Worm (Caenorhabditis elegans) whole organism, late embryonic: ENCODE data around the gene F28C1.1.

Source experiments
- C08G9.2 ChIP-seq: sonication (generic microtip); optimal IDR thresholded peaks from 2 replicates; lab custom pipeline; 2016; ENCODE audit warnings: mild to moderate bottlenecking, missing genetic modification characterization, moderate library complexity, missing compliant biosample characterization
- F13H6.1 ChIP-seq: sonication (generic microtip); optimal IDR thresholded peaks from 2 replicates; lab custom pipeline; 2016; ENCODE audit warnings: missing genetic modification characterization, missing compliant biosample characterization
- K09A11.1 ChIP-seq: sonication (generic microtip); optimal IDR thresholded peaks from 2 replicates; lab custom pipeline; 2017; ENCODE audit warnings: antibody characterized with exemption, mild to moderate bottlenecking, missing genetic modification characterization, missing compliant biosample characterization; ENCODE audit not compliant: insufficient read depth
- Y22D7AL.16 ChIP-seq: sonication (generic microtip); optimal IDR thresholded peaks from 2 replicates; lab custom pipeline; 2016; ENCODE audit warnings: missing genetic modification characterization, missing compliant biosample characterization
- ama-1 ChIP-seq: fragments of 150-350 bp; optimal IDR thresholded peaks from 2 replicates; lab custom pipeline; 2014
- ceh-14 ChIP-seq: sonication (generic microtip); optimal IDR thresholded peaks from 2 replicates; lab custom pipeline; 2016; ENCODE audit warnings: missing genotype, missing genetic modification characterization, missing compliant biosample characterization
- ceh-18 ChIP-seq: sonication (generic microtip); optimal IDR thresholded peaks from 2 replicates; lab custom pipeline; 2016; ENCODE audit warnings: missing genetic modification characterization, missing compliant biosample characterization
- ceh-2 ChIP-seq: sonication (generic microtip); optimal IDR thresholded peaks from 2 replicates; lab custom pipeline; 2016; ENCODE audit warnings: missing genotype, missing genetic modification characterization, missing compliant biosample characterization
- ceh-22 ChIP-seq: sonication (generic microtip); optimal IDR thresholded peaks from 2 replicates; lab custom pipeline; 2017; ENCODE audit warnings: missing biosample characterization, missing genetic modification characterization
- ceh-30 ChIP-seq: fragments of 150-350 bp; optimal IDR thresholded peaks from 2 replicates; lab custom pipeline; 2014; ENCODE audit warnings: missing biosample characterization, missing genetic modification characterization
- ceh-31 ChIP-seq: sonication (generic microtip); optimal IDR thresholded peaks from 2 replicates; lab custom pipeline; 2016; ENCODE audit warnings: missing genetic modification characterization, missing compliant biosample characterization
- ceh-45 ChIP-seq: fragments of 200-800 bp; sonication (Bioruptor generic); IDR thresholded peaks from 2 replicates; pipeline ENCODE4 v1.3.6; 2022; ENCODE audit warnings: missing genetic modification reagents, missing genetic modification characterization, missing compliant biosample characterization
- ceh-48 ChIP-seq: sonication (generic microtip); optimal IDR thresholded peaks from 2 replicates; lab custom pipeline; 2016; ENCODE audit warnings: missing genetic modification characterization, inconsistent platforms, missing compliant biosample characterization
- ceh-6 ChIP-seq: fragments of 200-800 bp; sonication (Bioruptor generic); optimal IDR thresholded peaks from 2 replicates; lab custom pipeline; 2018; ENCODE audit warnings: mild to moderate bottlenecking, missing genetic modification characterization, missing compliant biosample characterization
- ceh-9 ChIP-seq: sonication (generic microtip); optimal IDR thresholded peaks from 2 replicates; lab custom pipeline; 2016; ENCODE audit warnings: mild to moderate bottlenecking, missing genetic modification characterization, inconsistent platforms, missing compliant biosample characterization
- che-1 ChIP-seq: sonication (generic microtip); optimal IDR thresholded peaks from 2 replicates; lab custom pipeline; 2016; ENCODE audit warnings: mild to moderate bottlenecking, missing genetic modification characterization, missing compliant biosample characterization
- dmd-4 ChIP-seq: sonication (generic microtip); optimal IDR thresholded peaks from 2 replicates; lab custom pipeline; 2016; ENCODE audit warnings: borderline replicate concordance, missing genetic modification characterization, missing compliant biosample characterization
- dve-1 ChIP-seq: sonication (generic microtip); optimal IDR thresholded peaks from 2 replicates; lab custom pipeline; 2017; ENCODE audit warnings: antibody characterized with exemption, mild to moderate bottlenecking, missing genetic modification characterization, missing compliant biosample characterization
- elt-4 ChIP-seq: sonication (generic microtip); optimal IDR thresholded peaks from 2 replicates; lab custom pipeline; 2016; ENCODE audit warnings: missing genetic modification characterization, missing compliant biosample characterization
- fax-1 ChIP-seq: sonication (generic microtip); optimal IDR thresholded peaks from 2 replicates; lab custom pipeline; 2016; ENCODE audit warnings: missing genotype, missing genetic modification characterization, missing compliant biosample characterization
- gmeb-2 ChIP-seq: sonication (generic microtip); optimal IDR thresholded peaks from 2 replicates; lab custom pipeline; 2016; ENCODE audit warnings: missing genetic modification characterization, inconsistent platforms, missing compliant biosample characterization
- hlh-15 ChIP-seq: sonication (generic microtip); optimal IDR thresholded peaks from 2 replicates; lab custom pipeline; 2016; ENCODE audit warnings: missing genetic modification characterization, missing compliant biosample characterization
- hlh-30 ChIP-seq: sonication (generic microtip); optimal IDR thresholded peaks from 2 replicates; lab custom pipeline; 2017; ENCODE audit warnings: antibody characterized with exemption, missing genetic modification characterization, missing compliant biosample characterization; ENCODE audit not compliant: insufficient read depth
- hlh-8 ChIP-seq: sonication (generic microtip); optimal IDR thresholded peaks from 2 replicates; lab custom pipeline; 2016; ENCODE audit warnings: missing genotype, missing genetic modification characterization, missing compliant biosample characterization
- lin-11 ChIP-seq: fragments of 200-800 bp; sonication (Bioruptor generic); optimal IDR thresholded peaks from 2 replicates; lab custom pipeline; 2018; ENCODE audit warnings: mild to moderate bottlenecking, missing genetic modification characterization, missing compliant biosample characterization
- madf-2 ChIP-seq: sonication (generic microtip); optimal IDR thresholded peaks from 2 replicates; lab custom pipeline; 2017; ENCODE audit warnings: missing genetic modification characterization, missing compliant biosample characterization
- mec-3 ChIP-seq: sonication (generic microtip); optimal IDR thresholded peaks from 2 replicates; lab custom pipeline; 2016; ENCODE audit warnings: borderline replicate concordance, missing genetic modification characterization, missing compliant biosample characterization
- nfya-1 ChIP-seq: sonication (generic microtip); optimal IDR thresholded peaks from 2 replicates; lab custom pipeline; 2017; ENCODE audit warnings: missing genetic modification characterization, mild to moderate bottlenecking, missing compliant biosample characterization, antibody characterized with exemption, moderate library complexity
- nhr-11 ChIP-seq: fragments of 150-350 bp; optimal IDR thresholded peaks from 2 replicates; lab custom pipeline; 2014; ENCODE audit warnings: missing biosample characterization, missing genetic modification characterization
- nhr-232 ChIP-seq: sonication (generic microtip); optimal IDR thresholded peaks from 2 replicates; lab custom pipeline; 2016; ENCODE audit warnings: missing genetic modification characterization, missing compliant biosample characterization
- pat-9 ChIP-seq: fragments of 200-800 bp; sonication (Bioruptor generic); optimal IDR thresholded peaks from 2 replicates; lab custom pipeline; 2018; ENCODE audit warnings: mild to moderate bottlenecking, missing genetic modification characterization, moderate library complexity, missing compliant biosample characterization
- pax-1 ChIP-seq: fragments of 150-350 bp; optimal IDR thresholded peaks from 2 replicates; lab custom pipeline; 2014; ENCODE audit warnings: missing biosample characterization, missing genetic modification characterization
- pha-4 ChIP-seq: fragments of 150-350 bp; optimal IDR thresholded peaks from 2 replicates; lab custom pipeline; 2018; ENCODE audit warnings: missing biosample characterization, missing genetic modification reagents, missing genetic modification characterization
- pros-1 ChIP-seq: fragments of 150-350 bp; optimal IDR thresholded peaks from 2 replicates; lab custom pipeline; 2014; ENCODE audit warnings: missing biosample characterization, missing genetic modification reagents, missing genetic modification characterization
- sdc-2 ChIP-seq: sonication (generic microtip); optimal IDR thresholded peaks from 2 replicates; lab custom pipeline; 2016; ENCODE audit warnings: missing genotype, missing genetic modification characterization, missing compliant biosample characterization
- sox-2 ChIP-seq: fragments of 200-800 bp; sonication (Bioruptor generic); IDR thresholded peaks from 2 replicates; pipeline ENCODE4 v1.3.6; 2022; ENCODE audit warnings: missing genetic modification reagents, missing genetic modification characterization, missing compliant biosample characterization
- tbx-7 ChIP-seq: sonication (generic microtip); optimal IDR thresholded peaks from 2 replicates; lab custom pipeline; 2016; ENCODE audit warnings: missing genotype, missing genetic modification characterization, missing compliant biosample characterization
- ttx-3 ChIP-seq: sonication (generic microtip); optimal IDR thresholded peaks from 2 replicates; lab custom pipeline; 2016; ENCODE audit warnings: missing genetic modification reagents, missing genetic modification characterization, missing compliant biosample characterization
- unc-3 ChIP-seq, 2 experiments: fragments of 200-800 bp in 1 of 2; sonication (Bioruptor generic) in 1 of 2; sonication (generic microtip) in 1 of 2; conservative IDR thresholded peaks in 1 of 2; optimal IDR thresholded peaks in 1 of 2; 2 replicates each; pipeline versions ENCODE4 v1.3.6 to Lab custom; 2016 to 2022; ENCODE audit warnings: missing compliant biosample characterization in 2 of 2, missing genetic modification characterization in 2 of 2, missing genetic modification reagents in 1 of 2
- unc-42 ChIP-seq: sonication (generic microtip); optimal IDR thresholded peaks from 2 replicates; lab custom pipeline; 2016; ENCODE audit warnings: missing genotype, missing genetic modification characterization, missing compliant biosample characterization
- unc-55 ChIP-seq: sonication (generic microtip); optimal IDR thresholded peaks from 2 replicates; lab custom pipeline; 2017; ENCODE audit warnings: missing biosample characterization, missing genetic modification reagents, missing genetic modification characterization
- ztf-16 ChIP-seq: sonication (generic microtip); optimal IDR thresholded peaks from 2 replicates; lab custom pipeline; 2017; ENCODE audit warnings: missing genetic modification characterization, missing compliant biosample characterization

Gene F28C1.1

ce11 chrV:12429039-12429438 lies 21.6 kb upstream of the F28C1.1 start, which contains the start of gene C54D10.5:
C54D10.5 (plus strand) TSS chrV:12429339.
- TF ChIP-seq Y22D7AL.16 (tag; lab: Kevin White, UChicago) (no peak), ceh-45 (GFP tag; lab: Robert Waterston, UW) (no peak), ceh-6 (GFP tag; lab: Kevin White, UChicago) (no peak), F13H6.1 (tag; lab: Kevin White, UChicago) (no peak), ttx-3 (tag; lab: Kevin White, UChicago) (no peak), C08G9.2 (no peak), lin-11 (tag; lab: Kevin White, UChicago) (no peak), che-1 (no peak)

DNA sequence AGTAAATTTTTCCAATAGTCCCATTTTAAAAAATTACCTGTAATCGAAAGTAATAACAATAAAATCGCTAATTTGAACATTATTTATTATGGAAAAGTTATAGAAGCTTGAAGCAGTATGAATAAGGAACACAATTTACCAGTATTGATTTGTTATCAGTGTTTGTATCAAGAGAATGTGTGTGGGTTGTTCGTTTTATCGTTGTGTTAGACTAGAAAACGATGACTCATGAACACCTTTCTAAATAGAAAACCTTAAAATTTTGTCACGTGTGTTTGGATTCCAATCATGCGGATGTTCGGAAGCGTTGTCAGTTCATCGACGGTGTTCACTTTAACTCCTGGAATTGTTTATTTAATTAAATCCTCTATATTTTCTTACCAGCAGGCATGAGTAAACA lies 18.5 kb upstream of the F28C1.1 start, which contains the start of gene C54D10.13:
Gene C54D10.13, minus strand, starts transcription at position 179 of the 400 bp plus-strand sequence.
- no peak for TF ChIP-seq ceh-14
- TF ChIP-seq ama-1, result no peak
- no peak for TF ChIP-seq ceh-18 (tag; lab: Kevin White, UChicago)
- TF ChIP-seq mec-3 (tag; lab: Kevin White, UChicago), result no peak
- TF ChIP-seq ceh-31, result no peak
- no peak for TF ChIP-seq sdc-2 (tag; lab: Kevin White, UChicago)
- no peak for TF ChIP-seq ceh-48 (tag; lab: Kevin White, UChicago)
- no peak for TF ChIP-seq ceh-45 (GFP tag; lab: Robert Waterston, UW)
- TF ChIP-seq pros-1 (tag; lab: Kevin White, UChicago), result no peak
- no peak for TF ChIP-seq pax-1 (tag; lab: Kevin White, UChicago)
- TF ChIP-seq ceh-9, result no peak
- TF ChIP-seq nhr-232, result no peak
- TF ChIP-seq ttx-3 (tag; lab: Kevin White, UChicago), result no peak
- TF ChIP-seq unc-3 (GFP tag; conservative IDR thresholded peaks at IDR 0.05; lab: Robert Waterston, UW), result no peak
- TF ChIP-seq unc-3 (tag; optimal IDR thresholded peaks at IDR 0.05; lab: Kevin White, UChicago), result no peak
- no peak for TF ChIP-seq pat-9 (tag; lab: Kevin White, UChicago)
- no peak for TF ChIP-seq madf-2 (tag; lab: Kevin White, UChicago)
- no peak for TF ChIP-seq hlh-8 (tag; lab: Kevin White, UChicago)
- no peak for TF ChIP-seq sox-2 (GFP tag; lab: Robert Waterston, UW)
- TF ChIP-seq nfya-1 (tag; lab: Kevin White, UChicago), result no peak

DNA sequence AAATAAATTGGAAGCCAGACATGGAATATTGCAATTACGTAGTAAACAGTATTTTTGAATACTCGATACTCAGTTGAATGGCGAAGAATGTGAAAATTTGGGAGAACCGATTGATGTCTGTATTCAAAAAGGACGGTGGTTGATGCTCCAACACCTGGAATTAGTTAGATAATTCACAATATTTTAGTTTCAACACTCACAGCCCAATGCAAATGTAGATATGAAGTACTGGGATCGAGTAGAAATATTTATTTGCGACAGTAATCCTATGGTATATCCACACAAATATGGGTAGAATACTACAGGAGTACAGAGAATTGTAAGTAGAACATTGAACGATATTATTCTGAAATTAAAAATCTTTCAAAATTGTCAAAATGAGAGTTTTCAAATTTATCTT lies 17.5 kb upstream of the F28C1.1 start:
- TF ChIP-seq ceh-22 (no peak), unc-55 (GFP tag; lab: Kevin White, UChicago) (no peak), gmeb-2 (tag; lab: Kevin White, UChicago) (no peak), K09A11.1 (tag; lab: Kevin White, UChicago) (no peak), ztf-16 (tag; lab: Kevin White, UChicago) (no peak), ceh-2 (tag; lab: Kevin White, UChicago) (no peak), ceh-45 (GFP tag; lab: Robert Waterston, UW) (no peak), pat-9 (tag; lab: Kevin White, UChicago) (no peak), mec-3 (tag; lab: Kevin White, UChicago) (no peak)

ce11 chrV:12433717-12434116 lies 16.9 kb upstream of the F28C1.1 start, which contains the start of gene srh-25:
srh-25 (minus strand) TSS chrV:12433817.
- TF ChIP-seq unc-3 (GFP tag; conservative IDR thresholded peaks at IDR 0.05; lab: Robert Waterston, UW) (no peak), unc-3 (tag; optimal IDR thresholded peaks at IDR 0.05; lab: Kevin White, UChicago) (no peak), ceh-45 (GFP tag; lab: Robert Waterston, UW) (no peak), dve-1 (no peak), ztf-16 (tag; lab: Kevin White, UChicago) (no peak), lin-11 (tag; lab: Kevin White, UChicago) (no peak), che-1 (no peak), ceh-9 (no peak)
- TF ChIP-seq, all 69 proteins: peak for 0

ce11 chrV:12441420-12441819 lies 9.2 kb upstream of the F28C1.1 start, which contains the start of gene pals-37:
pals-37 (minus strand) TSS chrV:12441520.
- TF ChIP-seq nfya-1 (tag; lab: Kevin White, UChicago), result no peak
- TF ChIP-seq pha-4 (tag; lab: Kevin White, UChicago), result no peak
- TF ChIP-seq mec-3 (tag; lab: Kevin White, UChicago), result no peak
- no peak for TF ChIP-seq hlh-30 (tag; lab: Kevin White, UChicago)
- no peak for TF ChIP-seq dmd-4
- no peak for TF ChIP-seq K09A11.1 (tag; lab: Kevin White, UChicago)
- no peak for TF ChIP-seq elt-4 (tag; lab: Kevin White, UChicago)
- no peak for TF ChIP-seq ceh-30 (tag; lab: Kevin White, UChicago)
- TF ChIP-seq unc-42, result no peak
- no peak for TF ChIP-seq lin-11 (tag; lab: Kevin White, UChicago)
- TF ChIP-seq hlh-15 (tag; lab: Kevin White, UChicago), result no peak
- no peak for TF ChIP-seq pax-1 (tag; lab: Kevin White, UChicago)
- TF ChIP-seq tbx-7 (tag; lab: Kevin White, UChicago), result no peak
- TF ChIP-seq C08G9.2, result no peak
- no peak for TF ChIP-seq ceh-31
- no peak for TF ChIP-seq fax-1 (tag; lab: Kevin White, UChicago)
- no peak for TF ChIP-seq nhr-11 (tag; lab: Kevin White, UChicago)
